Worm (Caenorhabditis elegans) whole organism, L1 larva: ENCODE results near the gene K12H6.9.

Experiments
- F16B12.6 ChIP-seq: fragments of 150-350 bp; optimal IDR thresholded peaks from 2 replicates; lab custom pipeline; 2014; ENCODE audit warnings: missing biosample characterization, missing genetic modification characterization
- Y116A8C.19 ChIP-seq: sonication (generic microtip); optimal IDR thresholded peaks from 2 replicates; lab custom pipeline; 2016; ENCODE audit warnings: missing compliant biosample characterization, missing genetic modification characterization, borderline replicate concordance
- aha-1 ChIP-seq: fragments of 150-350 bp; optimal IDR thresholded peaks from 2 replicates; lab custom pipeline; 2014; ENCODE audit warnings: missing biosample characterization, missing genetic modification characterization
- blmp-1 ChIP-seq: fragments of 150-350 bp; optimal IDR thresholded peaks from 2 replicates; lab custom pipeline; 2014; ENCODE audit warnings: missing biosample characterization, missing genetic modification characterization
- ceh-88 ChIP-seq: fragments of 200-800 bp; sonication (Bioruptor generic); IDR thresholded peaks from 2 replicates; pipeline ENCODE4 v1.3.6; 2022; ENCODE audit warnings: missing genetic modification characterization, missing compliant biosample characterization
- ces-1 ChIP-seq: fragments of 150-350 bp; optimal IDR thresholded peaks from 2 replicates; lab custom pipeline; 2014; ENCODE audit warnings: missing biosample characterization, missing genetic modification reagents, missing genetic modification characterization
- dpl-1 ChIP-seq, 3 experiments: fragments of 150-350 bp in 2 of 3; sonication (generic microtip) in 1 of 3; optimal IDR thresholded peaks; 2 replicates each; lab custom pipeline; 2014 to 2017; ENCODE audit warnings: missing biosample characterization in 3 of 3, missing genetic modification characterization in 3 of 3, missing genetic modification reagents in 3 of 3
- dsc-1 ChIP-seq: sonication (generic microtip); optimal IDR thresholded peaks from 2 replicates; lab custom pipeline; 2016; ENCODE audit warnings: mild to moderate bottlenecking, missing genetic modification characterization, missing compliant biosample characterization
- efl-1 ChIP-seq, 4 experiments: fragments of 150-350 bp; optimal IDR thresholded peaks in 3 of 4; peaks in 1 of 4; 1 replicate in 1 of 4; 2 replicates in 3 of 4; lab custom pipeline; 2014; ENCODE audit warnings: missing biosample characterization in 2 of 4, missing genetic modification characterization in 2 of 4, missing genetic modification reagents in 2 of 4
- elt-3 ChIP-seq, 6 experiments: fragments of 150-350 bp in 1 of 6; sonication (generic microtip); optimal IDR thresholded peaks; 2 replicates each; lab custom pipeline; 2017 to 2018; ENCODE audit warnings: missing biosample characterization in 6 of 6, missing genetic modification characterization in 6 of 6, inconsistent platforms in 1 of 6
- ets-5 ChIP-seq: fragments of 200-800 bp; sonication (Bioruptor generic); IDR thresholded peaks from 2 replicates; pipeline ENCODE4 v1.3.6; 2022; ENCODE audit warnings: missing genetic modification characterization, missing compliant biosample characterization
- fkh-10 ChIP-seq: sonication (generic microtip); optimal IDR thresholded peaks from 2 replicates; lab custom pipeline; 2017; ENCODE audit warnings: missing biosample characterization, missing genetic modification reagents, missing genetic modification characterization
- fkh-8 ChIP-seq: sonication (generic microtip); optimal IDR thresholded peaks from 2 replicates; lab custom pipeline; 2016; ENCODE audit warnings: mild to moderate bottlenecking, missing genetic modification characterization, missing compliant biosample characterization
- fos-1 ChIP-seq: fragments of 150-350 bp; optimal IDR thresholded peaks from 2 replicates; lab custom pipeline; 2014; ENCODE audit warnings: missing biosample characterization, missing genetic modification characterization
- grh-1 ChIP-seq: fragments of 200-800 bp; sonication (Bioruptor generic); IDR thresholded peaks from 2 replicates; pipeline ENCODE4 v1.3.6; 2022; ENCODE audit warnings: missing genetic modification reagents, missing genetic modification characterization, missing compliant biosample characterization
- hlh-17 ChIP-seq: fragments of 200-800 bp; sonication (Bioruptor generic); optimal IDR thresholded peaks from 2 replicates; lab custom pipeline; 2018; ENCODE audit warnings: missing genetic modification characterization, mild to moderate bottlenecking, missing compliant biosample characterization, moderate library complexity, borderline replicate concordance
- hlh-4 ChIP-seq: sonication (generic microtip); optimal IDR thresholded peaks from 2 replicates; lab custom pipeline; 2016; ENCODE audit warnings: mild to moderate bottlenecking, missing genetic modification characterization, missing compliant biosample characterization
- irx-1 ChIP-seq: sonication (generic microtip); optimal IDR thresholded peaks from 2 replicates; lab custom pipeline; 2016; ENCODE audit warnings: missing genetic modification characterization, missing compliant biosample characterization
- lin-14 ChIP-seq: fragments of 200-800 bp; sonication (Bioruptor generic); optimal IDR thresholded peaks from 2 replicates; lab custom pipeline; 2018; ENCODE audit warnings: mild to moderate bottlenecking, missing genetic modification characterization, moderate library complexity, missing compliant biosample characterization
- lin-15B ChIP-seq: fragments of 150-350 bp; sonication (generic microtip); optimal IDR thresholded peaks from 3 replicates; lab custom pipeline; 2014; ENCODE audit warnings: missing biosample characterization, missing genetic modification characterization
- lin-35 ChIP-seq, 2 experiments: fragments of 150-350 bp; optimal IDR thresholded peaks; 2 replicates each; lab custom pipeline; 2014; ENCODE audit warnings: missing biosample characterization in 2 of 2, missing genetic modification characterization in 2 of 2, missing genetic modification reagents in 2 of 2
- mab-9 ChIP-seq: fragments of 200-800 bp; sonication (Bioruptor generic); IDR thresholded peaks from 2 replicates; pipeline ENCODE4 v1.3.6; 2022; ENCODE audit warnings: missing genetic modification reagents, missing genetic modification characterization, missing compliant biosample characterization
- mep-1 ChIP-seq: fragments of 150-350 bp; optimal IDR thresholded peaks from 2 replicates; lab custom pipeline; 2014; ENCODE audit warnings: missing biosample characterization, missing genetic modification characterization
- nhr-12 ChIP-seq: sonication (generic microtip); optimal IDR thresholded peaks from 2 replicates; lab custom pipeline; 2017; ENCODE audit warnings: missing biosample characterization, missing genetic modification characterization
- nhr-19 ChIP-seq: fragments of 200-800 bp; sonication (Bioruptor generic); conservative IDR thresholded peaks from 2 replicates; pipeline ENCODE4 v1.3.6; 2022; ENCODE audit warnings: missing genetic modification characterization, missing compliant biosample characterization
- nhr-20 ChIP-seq: sonication (generic microtip); optimal IDR thresholded peaks from 2 replicates; lab custom pipeline; 2016; ENCODE audit warnings: mild to moderate bottlenecking, missing genetic modification characterization, missing compliant biosample characterization
- nhr-71 ChIP-seq: sonication (generic microtip); optimal IDR thresholded peaks from 2 replicates; lab custom pipeline; 2016; ENCODE audit warnings: mild to moderate bottlenecking, missing genetic modification characterization, moderate library complexity, missing compliant biosample characterization
- nhr-85 ChIP-seq: sonication (generic microtip); peaks from one replicate; lab custom pipeline; 2016; ENCODE audit warnings: missing genetic modification characterization, inconsistent platforms, missing compliant biosample characterization
- pag-3 ChIP-seq: sonication (generic microtip); optimal IDR thresholded peaks from 2 replicates; lab custom pipeline; 2017; ENCODE audit warnings: missing genetic modification characterization, mild to moderate bottlenecking, missing compliant biosample characterization, antibody characterized with exemption, borderline replicate concordance; ENCODE audit not compliant: insufficient read depth
- pqm-1 ChIP-seq: sonication (generic microtip); optimal IDR thresholded peaks from 3 replicates; lab custom pipeline; 2017; ENCODE audit warnings: missing biosample characterization, missing genetic modification characterization
- rnt-1 ChIP-seq: sonication (generic microtip); optimal IDR thresholded peaks from 2 replicates; lab custom pipeline; 2016; ENCODE audit warnings: mild to moderate bottlenecking, missing genetic modification characterization, moderate library complexity, missing compliant biosample characterization
- snu-23 ChIP-seq: sonication (generic microtip); optimal IDR thresholded peaks from 2 replicates; lab custom pipeline; 2016; ENCODE audit warnings: missing genetic modification characterization, missing compliant biosample characterization
- swsn-7 ChIP-seq: sonication (generic microtip); optimal IDR thresholded peaks from 2 replicates; lab custom pipeline; 2016; ENCODE audit warnings: missing genetic modification characterization, missing compliant biosample characterization
- tbx-2 ChIP-seq: sonication (generic microtip); optimal IDR thresholded peaks from 2 replicates; lab custom pipeline; 2016; ENCODE audit warnings: missing genetic modification characterization, missing compliant biosample characterization
- tlp-1 ChIP-seq: fragments of 150-350 bp; optimal IDR thresholded peaks from 2 replicates; lab custom pipeline; 2014; ENCODE audit warnings: missing biosample characterization, missing genetic modification characterization
- unc-130 ChIP-seq: fragments of 150-350 bp; optimal IDR thresholded peaks from 2 replicates; lab custom pipeline; 2017; ENCODE audit warnings: missing biosample characterization, missing genetic modification characterization, inconsistent platforms
- zag-1 ChIP-seq: fragments of 150-350 bp; optimal IDR thresholded peaks from 2 replicates; lab custom pipeline; 2014; ENCODE audit warnings: missing biosample characterization, missing genetic modification characterization
- zip-4 ChIP-seq: fragments of 200-800 bp; sonication (Bioruptor generic); optimal IDR thresholded peaks from 2 replicates; lab custom pipeline; 2018; ENCODE audit warnings: mild to moderate bottlenecking, missing genetic modification characterization, moderate library complexity, missing compliant biosample characterization
- ztf-4 ChIP-seq: fragments of 150-350 bp; optimal IDR thresholded peaks from 2 replicates; lab custom pipeline; 2014; ENCODE audit warnings: missing biosample characterization, missing genetic modification characterization

Gene K12H6.9

DNA sequence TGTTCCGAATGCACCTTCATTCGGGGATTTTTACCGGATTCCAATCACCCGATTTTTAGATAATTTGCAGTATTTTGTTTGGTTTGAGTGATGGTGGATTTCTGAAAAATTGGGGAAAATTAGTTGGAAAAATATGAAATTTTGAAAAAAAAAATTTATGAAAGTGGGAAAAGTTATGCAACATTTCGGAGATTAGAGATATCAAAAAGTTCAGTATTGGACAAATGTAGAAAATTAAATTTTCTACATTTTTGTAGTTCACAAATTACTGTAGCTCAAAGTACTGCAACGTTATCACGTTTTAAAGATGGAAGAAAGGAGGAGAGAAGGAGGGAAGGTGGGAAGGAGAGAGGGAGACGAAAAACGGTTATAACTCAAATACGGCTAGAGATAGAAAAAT, 28.3 kb downstream of the K12H6.9 start, which contains the start of gene ptc-3:
ptc-3 (minus strand) TSS at position 101 of the 400 bp plus-strand sequence.
- no peak for TF ChIP-seq tbx-2 (tag; lab: Kevin White, UChicago)
- TF ChIP-seq ets-5 (GFP tag; lab: Robert Waterston, UW), result no peak
- no peak for TF ChIP-seq mep-1 (tag; lab: Kevin White, UChicago)
- no peak for TF ChIP-seq Y116A8C.19 (tag; lab: Kevin White, UChicago)
- TF ChIP-seq zip-4, result no peak
- no peak for TF ChIP-seq lin-35 (GFP tag; optimal IDR thresholded peaks at IDR 0.05; lab: Kevin White, UChicago)

DNA sequence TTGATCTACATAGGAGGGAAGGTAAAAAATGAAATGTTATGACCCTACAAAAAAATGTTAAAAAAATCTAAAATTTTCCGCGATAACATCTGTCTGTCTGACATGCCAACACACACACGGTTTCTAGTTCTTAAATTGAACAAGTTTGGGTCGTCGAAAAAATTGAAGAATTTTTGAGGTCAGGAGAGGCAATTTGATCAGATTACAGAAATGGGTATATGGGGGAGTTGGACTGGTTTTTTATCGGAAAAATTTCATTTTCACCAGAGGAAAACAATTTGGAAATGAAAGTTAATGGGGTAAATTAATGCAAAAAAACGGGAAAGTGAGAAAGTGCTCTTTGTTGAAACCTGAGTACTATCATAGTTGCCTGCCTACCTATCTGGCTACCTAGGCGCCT, 29.6 kb downstream of the K12H6.9 start:
- TF ChIP-seq nhr-85 (tag; lab: Kevin White, UChicago) (peak; percentile 29), hlh-4 (no peak), blmp-1 (peak; percentile 50), zag-1 (tag; lab: Kevin White, UChicago) (no peak)

DNA sequence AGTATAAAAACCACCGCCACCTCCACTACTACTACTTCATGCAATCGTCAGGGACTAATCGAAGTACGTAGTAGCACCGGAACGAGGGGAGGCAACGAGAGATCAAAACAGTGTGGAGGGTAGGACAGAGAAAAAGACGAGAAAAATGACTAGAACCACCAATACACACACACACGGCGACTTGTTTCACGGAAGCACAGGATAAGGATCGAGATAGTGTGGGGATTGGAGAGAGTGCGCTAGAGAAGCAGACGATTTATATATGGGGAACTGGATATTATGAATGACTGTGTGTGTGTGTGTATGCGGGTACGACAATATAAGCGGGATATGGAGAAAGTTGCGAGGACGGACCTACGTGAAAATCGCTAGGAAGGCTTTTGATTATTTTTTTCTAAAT, 30.6 kb downstream of the K12H6.9 start:
- peak; percentile 40 for TF ChIP-seq snu-23
- 0 out of 2 replicates have a peak, but pooled peaks have one; percentile 45 for TF ChIP-seq grh-1
- peak in 1 of 3 experiments; percentile 10 for TF ChIP-seq dpl-1 (GFP tag; optimal IDR thresholded peaks at IDR 0.05; lab: Kevin White, UChicago)
- peak in 2 of 6 experiments; percentile 1 to 22 for TF ChIP-seq elt-3 (tag; optimal IDR thresholded peaks at IDR 0.05; lab: Kevin White, UChicago)
- peak; percentile 33 for TF ChIP-seq lin-14
- TF ChIP-seq nhr-71 (tag; lab: Kevin White, UChicago), result peak; percentile 25
- TF ChIP-seq swsn-7 (tag; lab: Kevin White, UChicago), result peak; percentile 7
- no peak for TF ChIP-seq lin-35 (GFP tag; optimal IDR thresholded peaks at IDR 0.05; lab: Kevin White, UChicago)
- TF ChIP-seq ztf-4 (tag; lab: Kevin White, UChicago), result peak; percentile 20
- TF ChIP-seq mep-1 (tag; lab: Kevin White, UChicago), result peak; percentile 25
- TF ChIP-seq pqm-1 (tag; lab: Kevin White, UChicago), result no peak
- peak; percentile 74 for TF ChIP-seq blmp-1
- 0 out of 2 replicates have a peak, but pooled peaks have one; percentile 15 for TF ChIP-seq nhr-19 (GFP tag; lab: Robert Waterston, UW)
- TF ChIP-seq fkh-10 (GFP tag; lab: Kevin White, UChicago), result no peak

DNA sequence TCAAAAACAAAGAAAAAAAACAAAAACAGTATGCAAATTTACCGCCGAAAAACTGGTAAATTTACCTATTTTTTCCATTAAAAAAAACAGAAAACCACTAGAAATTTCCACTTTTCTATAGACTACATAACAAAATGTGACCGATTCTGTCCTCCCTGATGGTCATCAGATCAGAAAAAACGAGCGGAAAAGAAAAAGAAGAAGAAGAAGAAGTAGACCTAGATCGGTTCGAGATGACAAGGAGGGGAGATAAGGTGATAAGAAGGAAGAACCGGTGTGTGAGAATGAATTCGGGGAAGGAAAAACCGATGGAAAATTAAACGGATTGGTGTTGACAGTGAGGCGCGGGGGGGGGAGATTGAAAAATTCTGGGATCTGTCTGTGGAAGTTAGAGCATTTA, 31.9 kb downstream of the K12H6.9 start:
- TF ChIP-seq nhr-85 (tag; lab: Kevin White, UChicago), result peak; percentile 55
- peak in 1 of 2 experiments; percentile 27 for TF ChIP-seq lin-35 (GFP tag; optimal IDR thresholded peaks at IDR 0.05; lab: Kevin White, UChicago)
- no peak for TF ChIP-seq nhr-19 (GFP tag; lab: Robert Waterston, UW)
- TF ChIP-seq swsn-7 (tag; lab: Kevin White, UChicago), result no peak
- peak; percentile 68 for TF ChIP-seq blmp-1
- peak in 3 of 6 experiments; percentile 7 to 84 (median 35) for TF ChIP-seq elt-3 (tag; optimal IDR thresholded peaks at IDR 0.05; lab: Kevin White, UChicago)

DNA sequence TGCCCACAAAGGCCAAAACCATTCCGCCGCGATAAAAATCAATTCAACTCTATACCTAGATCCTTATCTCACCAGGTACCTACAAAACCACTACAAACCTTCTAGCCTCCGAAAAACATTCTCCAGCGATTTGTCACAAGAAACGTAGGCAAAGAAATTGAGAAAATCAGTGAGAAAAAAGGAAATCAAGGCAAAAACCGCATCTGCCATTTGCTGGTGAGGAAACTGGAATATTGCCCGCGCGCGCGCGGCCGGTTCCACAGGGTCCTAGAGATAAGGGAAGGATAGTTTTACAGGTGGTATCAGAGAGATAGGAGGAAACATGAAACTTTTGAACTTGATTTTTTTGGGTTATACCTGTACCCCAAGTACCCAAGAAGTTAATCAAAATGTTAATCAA, 33.4 kb downstream of the K12H6.9 start:
- TF ChIP-seq nhr-85 (tag; lab: Kevin White, UChicago) (peak; percentile 85), pag-3 (peak; percentile 90), elt-3 (tag; optimal IDR thresholded peaks at IDR 0.05; lab: Kevin White, UChicago) (peak; percentile 16 to 88 (median 73)), aha-1 (no peak), nhr-20 (peak; percentile 35), efl-1 (optimal IDR thresholded peaks at IDR 0.05; lab: Kevin White, UChicago) (no peak), efl-1 (GFP tag; optimal IDR thresholded peaks at IDR 0.05 in 1 of 2; lab: Kevin White, UChicago) (peak in 1 of 2 experiments; percentile 66), rnt-1 (peak; percentile 29), lin-14 (peak; percentile 53), fos-1 (tag; lab: Kevin White, UChicago) (no peak), blmp-1 (peak; percentile 79), snu-23 (peak; percentile 7), hlh-17 (GFP tag; lab: Kevin White, UChicago) (no peak)

- TF ChIP-seq zip-4, result no peak
- peak in 1 of 2 experiments; percentile 24 for TF ChIP-seq lin-35 (GFP tag; optimal IDR thresholded peaks at IDR 0.05; lab: Kevin White, UChicago)
- no peak for TF ChIP-seq nhr-19 (GFP tag; lab: Robert Waterston, UW)
- TF ChIP-seq pag-3, result no peak
- no peak for TF ChIP-seq mab-9 (GFP tag; lab: Robert Waterston, UW)
- TF ChIP-seq dpl-1 (GFP tag; optimal IDR thresholded peaks at IDR 0.05; lab: Kevin White, UChicago), result no peak
- TF ChIP-seq tlp-1 (tag; lab: Kevin White, UChicago), result no peak
- TF ChIP-seq nhr-20, result peak; percentile 26
- no peak for TF ChIP-seq F16B12.6 (tag; lab: Kevin White, UChicago)
- TF ChIP-seq ceh-88 (GFP tag; lab: Robert Waterston, UW), result no peak
- TF ChIP-seq fkh-8, result no peak
- no peak for TF ChIP-seq irx-1 (tag; lab: Kevin White, UChicago)
- TF ChIP-seq dsc-1 (tag; lab: Kevin White, UChicago), result no peak
- no peak for TF ChIP-seq lin-15B (tag; lab: Kevin White, UChicago)
- TF ChIP-seq fos-1 (tag; lab: Kevin White, UChicago), result no peak
- TF ChIP-seq unc-130 (tag; lab: Kevin White, UChicago), result no peak
- TF ChIP-seq snu-23, result peak; percentile 0
- peak in 1 of 6 experiments; percentile 48 for TF ChIP-seq elt-3 (tag; optimal IDR thresholded peaks at IDR 0.05; lab: Kevin White, UChicago)
- TF ChIP-seq nhr-12 (tag; lab: Kevin White, UChicago), result no peak
- no peak for TF ChIP-seq ces-1 (GFP tag; lab: Kevin White, UChicago)
Measured at ce11 chrII:2858851-2859250, 34.6 kb downstream of the K12H6.9 start.
